Fruit fly (Drosophila melanogaster) whole organism, wandering third instar larva: Measurements from ENCODE around the gene Myo95E.

Experiments
- Dfd ChIP-seq: fragments of >200 bp; optimal IDR thresholded peaks from 2 replicates; lab custom pipeline; 2017; ENCODE audit warnings: missing biosample characterization, missing genetic modification characterization
- fru ChIP-seq: fragments of 200-800 bp; sonication (Bioruptor generic); optimal IDR thresholded peaks from 3 replicates; lab custom pipeline; 2016; ENCODE audit warnings: missing biosample characterization, mild to moderate bottlenecking, missing genetic modification characterization
- h ChIP-seq: fragments of 200-800 bp; sonication (Bioruptor generic); optimal IDR thresholded peaks from 3 replicates; lab custom pipeline; 2016; ENCODE audit warnings: missing biosample characterization, mild to moderate bottlenecking, missing genetic modification characterization
- psq ChIP-seq: fragments of 200-800 bp; sonication (Bioruptor generic); optimal IDR thresholded peaks from 3 replicates; lab custom pipeline; 2017; ENCODE audit warnings: missing biosample characterization, mild to moderate bottlenecking, missing genetic modification characterization, moderate library complexity
- sv ChIP-seq: fragments of 200-800 bp; sonication (Bioruptor generic); optimal IDR thresholded peaks from 3 replicates; lab custom pipeline; 2016; ENCODE audit warnings: missing biosample characterization, missing genetic modification characterization
- woc ChIP-seq: sonication (Bioruptor generic); optimal IDR thresholded peaks from 2 replicates; lab custom pipeline; 2016; ENCODE audit warnings: missing biosample characterization, mild to moderate bottlenecking, missing genetic modification characterization

dm6 chr3R:24203426-24203825 lies 42.1 kb upstream of the Myo95E start:
- no peak for TF ChIP-seq Dfd (GFP tag; lab: Kevin White, UChicago)
- TF ChIP-seq h (GFP tag; lab: Kevin White, UChicago): peak; percentile 78
- peak; percentile 75 for TF ChIP-seq fru (GFP tag; lab: Kevin White, UChicago)
- TF ChIP-seq sv (GFP tag; lab: Kevin White, UChicago): no peak
- TF ChIP-seq psq: peak; percentile 54
- peak; percentile 81 for TF ChIP-seq woc (GFP tag; lab: Kevin White, UChicago)
